Worm (Caenorhabditis elegans): ENCODE measurements around the gene ZK370.4.

The ZK370.4 gene

DNA sequence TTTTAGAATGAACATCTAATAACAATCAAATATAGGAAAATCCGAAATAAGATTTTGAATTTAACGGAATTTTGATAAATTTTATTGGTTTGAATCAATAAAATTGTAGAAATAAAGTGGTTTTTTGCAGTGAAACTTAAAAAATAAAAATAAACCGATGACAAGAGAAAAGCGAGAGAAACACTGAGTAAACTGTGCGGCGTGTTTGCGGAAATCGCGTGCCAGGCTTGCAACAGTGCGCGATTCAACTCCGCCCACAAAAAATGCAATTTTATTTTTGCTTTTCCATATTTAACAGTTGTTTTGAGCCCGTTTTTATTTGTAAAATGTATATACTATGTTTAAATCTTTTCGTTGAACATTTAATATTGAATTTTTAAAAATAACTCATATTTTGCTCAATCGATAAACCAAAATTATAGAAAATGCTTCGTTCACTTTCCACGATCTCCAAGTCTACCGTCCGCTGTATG is 36.7 kb upstream of the ZK370.4 start, which contains the start of gene mtss-1 (continued):
- no peak for TF ChIP-seq snpc-4 (tag; optimal IDR thresholded peaks at IDR 0.05)
- peak; percentile 43 for TF ChIP-seq flh-1 (GFP tag; optimal IDR thresholded peaks at IDR 0.05)
- no peak for TF ChIP-seq elt-1 (tag; optimal IDR thresholded peaks at IDR 0.05; ENCODE audit: borderline replicate concordance, insufficient read depth)
- TF ChIP-seq lin-13 (tag; optimal IDR thresholded peaks at IDR 0.05), result peak; percentile 37
- peak; percentile 18 for TF ChIP-seq pha-4 (tag; optimal IDR thresholded peaks at IDR 0.05)

DNA sequence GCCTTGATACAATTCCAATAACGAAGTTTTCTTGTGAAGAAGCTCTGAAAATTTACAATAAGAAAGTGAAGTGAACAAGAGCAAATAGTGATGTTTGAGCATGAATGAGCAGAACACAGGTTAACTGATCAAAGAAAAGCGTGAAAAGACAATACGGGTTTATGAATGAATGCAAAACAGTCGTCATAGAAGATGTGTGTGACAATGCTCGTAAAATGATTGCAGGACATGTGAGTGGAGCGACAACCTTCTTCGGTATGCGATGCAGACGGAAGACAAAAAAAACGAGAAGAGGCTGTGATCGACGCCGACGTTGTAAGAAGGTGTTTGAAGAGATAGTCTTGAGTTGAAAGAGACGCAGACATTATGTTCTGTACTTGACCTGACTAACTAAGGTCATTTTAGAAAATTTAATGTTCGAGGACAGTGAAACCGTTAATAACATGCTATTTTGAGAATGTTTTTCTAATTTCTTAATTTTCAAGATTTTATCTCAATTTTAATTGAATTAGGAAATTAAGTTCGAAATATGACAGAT is 36.2 kb upstream of the ZK370.4 start, which contains the start of gene mig-22:
Gene mig-22 (minus strand): TSS at position 51 of the 538 bp plus-strand sequence.
- TF ChIP-seq lin-32 (GFP tag; optimal IDR thresholded peaks at IDR 0.05), result no peak
- TF ChIP-seq nhr-2 (tag; optimal IDR thresholded peaks at IDR 0.05), result peak; percentile 88

DNA sequence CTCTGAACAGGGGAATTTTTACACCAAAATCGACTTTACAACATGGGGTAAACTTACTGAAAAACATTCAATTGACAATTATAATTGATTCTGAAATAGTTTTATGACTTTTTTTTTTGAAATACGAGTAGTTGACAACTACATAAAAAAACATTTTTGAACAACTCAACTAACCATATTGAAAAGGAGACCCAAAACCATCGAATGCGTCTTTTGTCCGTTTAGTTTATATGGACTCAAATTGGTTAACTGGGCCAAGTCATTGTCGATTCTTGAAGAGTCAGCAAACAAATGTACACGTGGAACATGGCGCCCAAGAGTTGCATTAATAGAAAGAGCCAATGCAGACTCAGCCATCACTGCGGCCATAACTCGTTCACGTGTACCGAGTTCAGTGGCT is 35.3 kb upstream of the ZK370.4 start:
- no peak for TF ChIP-seq ztf-11 (tag; optimal IDR thresholded peaks at IDR 0.05)
- TF ChIP-seq ces-1 (GFP tag; optimal IDR thresholded peaks at IDR 0.05), result no peak
- TF ChIP-seq mep-1 (tag; optimal IDR thresholded peaks at IDR 0.05), result no peak
- no peak for TF ChIP-seq lsy-2 (tag; optimal IDR thresholded peaks at IDR 0.05)
- TF ChIP-seq ceh-43 (GFP tag; optimal IDR thresholded peaks at IDR 0.05), result no peak
- no peak for TF ChIP-seq pha-4 (tag; optimal IDR thresholded peaks at IDR 0.05)
- TF ChIP-seq sptf-1 (tag; optimal IDR thresholded peaks at IDR 0.05), result no peak
- no peak for TF ChIP-seq nhr-28 (tag; optimal IDR thresholded peaks at IDR 0.05)
- TF ChIP-seq unc-62 (GFP tag; optimal IDR thresholded peaks at IDR 0.05), result no peak
- TF ChIP-seq elt-3 (tag; optimal IDR thresholded peaks at IDR 0.05), result no peak
- TF ChIP-seq bed-3 (GFP tag; optimal IDR thresholded peaks at IDR 0.05), result no peak
- no peak for TF ChIP-seq ceh-83 (GFP tag; optimal IDR thresholded peaks at IDR 0.05)

DNA sequence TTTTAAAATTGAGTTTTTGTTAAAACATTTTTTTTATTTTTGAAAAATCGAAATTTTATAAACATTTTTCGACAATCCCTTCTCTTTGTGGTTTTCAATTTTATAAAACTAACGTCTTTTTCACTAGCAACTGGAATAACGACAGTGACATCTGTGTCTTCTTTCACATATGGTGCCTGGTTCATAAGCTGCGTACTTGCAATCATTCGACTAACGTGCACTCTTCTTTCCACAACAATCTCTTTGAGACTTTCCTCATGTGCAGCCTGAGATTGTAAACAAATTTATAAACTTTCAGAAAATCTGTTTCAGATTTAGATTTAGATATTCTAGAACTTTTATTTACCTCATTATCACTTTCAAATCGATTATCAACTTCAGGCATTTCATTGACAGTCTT is 33.8 kb upstream of the ZK370.4 start:
- TF ChIP-seq cnd-1 (tag; optimal IDR thresholded peaks at IDR 0.05) (no peak), ces-1 (GFP tag; optimal IDR thresholded peaks at IDR 0.05) (no peak), ceh-43 (GFP tag; optimal IDR thresholded peaks at IDR 0.05) (no peak), sem-2 (GFP tag; optimal IDR thresholded peaks at IDR 0.05) (no peak), sptf-1 (tag; optimal IDR thresholded peaks at IDR 0.05) (no peak), unc-120 (tag; optimal IDR thresholded peaks at IDR 0.05; ENCODE audit: poor library complexity, severe bottlenecking) (no peak)

DNA sequence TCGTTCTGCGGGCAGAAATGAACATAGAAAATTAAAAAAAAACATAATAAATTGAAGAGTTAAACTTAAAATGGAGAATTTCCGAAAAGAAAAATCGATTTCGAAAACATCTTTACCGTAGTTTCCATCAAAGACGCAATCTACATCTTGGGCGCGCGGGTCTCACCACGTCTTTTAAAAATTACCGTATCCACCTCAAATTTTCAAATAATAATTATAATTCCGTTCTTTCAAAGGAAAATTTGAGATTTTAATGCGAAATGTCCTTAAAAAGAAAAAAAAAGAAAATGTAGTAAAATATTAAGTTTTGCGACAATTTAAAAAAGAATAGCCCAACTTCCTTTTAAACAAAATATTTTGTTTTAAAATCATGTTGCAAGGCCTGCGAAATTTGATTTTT is 31.9 kb upstream of the ZK370.4 start:
- no peak for TF ChIP-seq unc-62 (GFP tag; optimal IDR thresholded peaks at IDR 0.05)

DNA sequence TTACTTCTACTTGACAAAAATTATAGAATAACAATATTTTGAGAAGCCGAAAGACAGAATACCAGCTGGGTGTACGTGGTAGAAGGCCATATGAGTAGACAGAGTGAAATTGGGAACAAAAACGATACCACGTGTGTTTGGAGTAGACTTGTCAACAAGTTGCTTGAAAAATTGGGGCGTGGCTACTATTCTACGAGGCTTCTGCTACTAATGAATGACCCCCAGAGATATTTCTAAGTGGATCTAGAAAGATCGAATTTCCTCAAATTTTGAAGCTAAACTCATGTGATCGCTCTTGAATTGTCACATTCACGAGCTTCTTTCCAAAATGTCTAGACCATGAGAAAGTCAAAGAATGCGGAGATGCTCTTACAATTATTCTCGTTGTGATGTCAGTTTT is 30.8 kb upstream of the ZK370.4 start:
- TF ChIP-seq M03D4.4 (tag; optimal IDR thresholded peaks at IDR 0.05), result no peak

DNA sequence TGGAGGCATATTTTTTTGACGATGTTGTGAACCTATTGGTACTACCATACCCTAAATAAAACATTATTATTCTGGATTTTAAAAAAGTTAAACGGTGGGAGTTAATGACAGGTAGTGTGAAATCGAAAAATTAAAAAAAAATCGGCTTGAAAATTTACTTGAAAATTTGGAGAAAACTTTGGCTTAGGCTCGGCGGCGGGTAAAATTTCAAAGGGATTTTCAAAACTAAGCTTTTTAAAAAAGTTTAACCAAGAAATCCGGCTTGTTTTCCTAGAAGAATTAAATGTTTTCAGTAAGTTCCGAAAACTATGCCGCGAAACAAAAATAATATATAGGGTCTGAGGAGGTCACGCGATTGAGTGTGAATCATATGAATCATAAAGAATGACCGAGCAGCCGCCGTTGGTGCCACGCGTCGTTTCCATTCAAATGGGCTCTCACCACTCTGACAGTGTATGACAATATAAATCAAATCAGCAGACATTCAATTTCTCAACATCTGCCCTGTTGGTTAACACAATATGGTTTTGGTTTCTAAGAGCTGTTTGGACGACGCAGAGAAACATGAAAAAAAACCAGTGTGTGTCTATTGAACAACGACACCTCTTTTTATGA is 29.9 kb upstream of the ZK370.4 start, which contains the start of gene aak-1:
Gene aak-1 (minus strand): TSS at position 51 of the 615 bp plus-strand sequence.
- TF ChIP-seq nhr-28 (tag; optimal IDR thresholded peaks at IDR 0.05) (no peak), hlh-1 (tag; optimal IDR thresholded peaks at IDR 0.05) (no peak), flh-1 (GFP tag; optimal IDR thresholded peaks at IDR 0.05) (no peak), lin-32 (GFP tag; optimal IDR thresholded peaks at IDR 0.05) (no peak), unc-120 (tag; optimal IDR thresholded peaks at IDR 0.05; ENCODE audit: poor library complexity, severe bottlenecking) (no peak), sem-2 (GFP tag; optimal IDR thresholded peaks at IDR 0.05) (no peak), M03D4.4 (tag; optimal IDR thresholded peaks at IDR 0.05) (no peak), ztf-11 (tag; optimal IDR thresholded peaks at IDR 0.05) (no peak), ceh-43 (GFP tag; optimal IDR thresholded peaks at IDR 0.05) (no peak), ceh-39 (tag; optimal IDR thresholded peaks at IDR 0.05) (no peak), nhr-76 (tag; optimal IDR thresholded peaks at IDR 0.05) (no peak), ham-2 (GFP tag; optimal IDR thresholded peaks at IDR 0.05) (no peak), lsy-2 (tag; optimal IDR thresholded peaks at IDR 0.05) (no peak)

All from whole organism, mixed stage, embryonic.